Fruit fly (Drosophila melanogaster) whole organism, wandering third instar larva: ENCODE measurements around the gene Nf1.

Source experiments
- Abd-B ChIP-seq: fragments of >200 bp; optimal IDR thresholded peaks from 2 replicates; lab custom pipeline; 2017; ENCODE audit warnings: missing biosample characterization, missing genetic modification characterization
- CG32264 ChIP-seq: fragments of 200-800 bp; sonication (Bioruptor generic); optimal IDR thresholded peaks from 2 replicates; lab custom pipeline; 2016; ENCODE audit warnings: missing biosample characterization, missing genetic modification characterization
- CrebA ChIP-seq: fragments of 200-800 bp; sonication (Bioruptor generic); optimal IDR thresholded peaks from 2 replicates; lab custom pipeline; 2016; ENCODE audit warnings: missing biosample characterization, mild to moderate bottlenecking, missing genetic modification characterization, borderline replicate concordance
- Dfd ChIP-seq: fragments of >200 bp; optimal IDR thresholded peaks from 2 replicates; lab custom pipeline; 2017; ENCODE audit warnings: missing biosample characterization, missing genetic modification characterization
- Dif ChIP-seq: fragments of 200-275, 200-300 bp; sonication (Bioruptor generic); optimal IDR thresholded peaks from 2 replicates; lab custom pipeline; 2018; ENCODE audit warnings: missing biosample characterization, missing genetic modification characterization; ENCODE audit not compliant: partially characterized antibody
- GATAd ChIP-seq: sonication (Bioruptor generic); optimal IDR thresholded peaks from 2 replicates; lab custom pipeline; 2016; ENCODE audit warnings: missing biosample characterization, missing genetic modification characterization
- Hr78 ChIP-seq: fragments of >200 bp; optimal IDR thresholded peaks from 2 replicates; lab custom pipeline; 2017; ENCODE audit warnings: missing biosample characterization, missing genetic modification characterization
- Hr83 ChIP-seq: fragments of 200-300 bp; sonication (Bioruptor generic); optimal IDR thresholded peaks from 2 replicates; lab custom pipeline; 2016; ENCODE audit warnings: missing biosample characterization, mild to moderate bottlenecking, missing genetic modification characterization, moderate library complexity; ENCODE audit not compliant: poor library complexity, severe bottlenecking
- Jra ChIP-seq: sonication (Bioruptor generic); optimal IDR thresholded peaks from 2 replicates; lab custom pipeline; 2016; ENCODE audit warnings: missing biosample characterization, missing genetic modification characterization
- Rel ChIP-seq, 2 experiments: fragments of 200-800 bp; sonication (Bioruptor generic) in 1 of 2; optimal IDR thresholded peaks; 2 replicates in 1 of 2; 3 replicates in 1 of 2; lab custom pipeline; 2016 to 2019; ENCODE audit warnings: mild to moderate bottlenecking in 2 of 2, missing biosample characterization in 2 of 2, missing genetic modification characterization in 2 of 2, moderate library complexity in 1 of 2
- Sp1 ChIP-seq: fragments of 200-800 bp; sonication (Bioruptor generic); optimal IDR thresholded peaks from 3 replicates; lab custom pipeline; 2019; ENCODE audit warnings: missing biosample characterization, mild to moderate bottlenecking, missing genetic modification characterization, moderate library complexity
- Vsx2 ChIP-seq: fragments of 200-300, 225-300 bp; sonication (Bioruptor generic); optimal IDR thresholded peaks from 2 replicates; lab custom pipeline; 2018; ENCODE audit warnings: missing biosample characterization, missing genetic modification characterization; ENCODE audit not compliant: partially characterized antibody
- br ChIP-seq: fragments of 200-800 bp; sonication (Bioruptor generic); optimal IDR thresholded peaks from 2 replicates; lab custom pipeline; 2016; ENCODE audit warnings: missing biosample characterization, missing genetic modification characterization
- brk ChIP-seq: fragments of 200-800 bp; sonication (Bioruptor generic); optimal IDR thresholded peaks from 2 replicates; lab custom pipeline; 2016; ENCODE audit warnings: missing biosample characterization, mild to moderate bottlenecking, missing genetic modification characterization
- dl ChIP-seq, 2 experiments: fragments of 175-275, 200-275 bp in 1 of 2; fragments of 200-275 bp in 1 of 2; sonication (Bioruptor generic); optimal IDR thresholded peaks; lab custom pipeline; 2018; ENCODE audit warnings: mild to moderate bottlenecking in 2 of 2, missing biosample characterization in 2 of 2, missing genetic modification characterization in 2 of 2, moderate library complexity in 2 of 2; ENCODE audit not compliant: partially characterized antibody in 2 of 2, insufficient read depth in 1 of 2
- dsf ChIP-seq: sonication (Bioruptor generic); optimal IDR thresholded peaks from 2 replicates; lab custom pipeline; 2016; ENCODE audit warnings: missing biosample characterization, missing genetic modification characterization, borderline replicate concordance
- ey ChIP-seq: fragments of 200-800 bp; sonication (Bioruptor generic); optimal IDR thresholded peaks from 2 replicates; lab custom pipeline; 2016; ENCODE audit warnings: missing biosample characterization, missing genetic modification characterization
- foxo ChIP-seq, 2 experiments: fragments of 200-800 bp; sonication (Bioruptor generic); optimal IDR thresholded peaks; 2 replicates in 1 of 2; 3 replicates in 1 of 2; lab custom pipeline; 2016 to 2017; ENCODE audit warnings: missing biosample characterization in 2 of 2, missing genetic modification characterization in 2 of 2
- fru ChIP-seq: fragments of 200-800 bp; sonication (Bioruptor generic); optimal IDR thresholded peaks from 3 replicates; lab custom pipeline; 2016; ENCODE audit warnings: missing biosample characterization, mild to moderate bottlenecking, missing genetic modification characterization
- h ChIP-seq: fragments of 200-800 bp; sonication (Bioruptor generic); optimal IDR thresholded peaks from 3 replicates; lab custom pipeline; 2016; ENCODE audit warnings: missing biosample characterization, mild to moderate bottlenecking, missing genetic modification characterization
- jim ChIP-seq: fragments of 175-275, 200-325 bp; sonication (Bioruptor generic); optimal IDR thresholded peaks from 2 replicates; lab custom pipeline; 2016; ENCODE audit warnings: missing biosample characterization, mild to moderate bottlenecking, missing genetic modification characterization
- lola ChIP-seq: fragments of >200 bp; optimal IDR thresholded peaks from 2 replicates; lab custom pipeline; 2017; ENCODE audit warnings: missing biosample characterization, missing genetic modification characterization
- pan ChIP-seq: fragments of >200 bp; optimal IDR thresholded peaks from 2 replicates; lab custom pipeline; 2017
- psq ChIP-seq: fragments of 200-800 bp; sonication (Bioruptor generic); optimal IDR thresholded peaks from 3 replicates; lab custom pipeline; 2017; ENCODE audit warnings: missing biosample characterization, mild to moderate bottlenecking, missing genetic modification characterization, moderate library complexity
- rgr ChIP-seq: fragments of 200-800 bp; sonication (Bioruptor generic); optimal IDR thresholded peaks from 3 replicates; lab custom pipeline; 2016; ENCODE audit warnings: missing biosample characterization, mild to moderate bottlenecking, missing genetic modification characterization
- sage ChIP-seq: fragments of 200-800 bp; sonication (Bioruptor generic); optimal IDR thresholded peaks from 2 replicates; lab custom pipeline; 2016; ENCODE audit warnings: missing biosample characterization, mild to moderate bottlenecking, missing genetic modification characterization
- sv ChIP-seq: fragments of 200-800 bp; sonication (Bioruptor generic); optimal IDR thresholded peaks from 3 replicates; lab custom pipeline; 2016; ENCODE audit warnings: missing biosample characterization, missing genetic modification characterization
- tai ChIP-seq: sonication (Bioruptor generic); optimal IDR thresholded peaks from 2 replicates; lab custom pipeline; 2016; ENCODE audit warnings: missing biosample characterization, missing genetic modification characterization
- usp ChIP-seq: fragments of >200 bp; optimal IDR thresholded peaks from 2 replicates; lab custom pipeline; 2017; ENCODE audit warnings: missing biosample characterization, missing genetic modification characterization
- woc ChIP-seq: sonication (Bioruptor generic); optimal IDR thresholded peaks from 2 replicates; lab custom pipeline; 2016; ENCODE audit warnings: missing biosample characterization, mild to moderate bottlenecking, missing genetic modification characterization

The Nf1 gene

dm6 chr3R:26009766-26010414 is 27.1 kb downstream of the Nf1 start:
- no peak for TF ChIP-seq Rel (GFP tag; optimal IDR thresholded peaks at IDR 0.05; lab: Kevin White, UChicago)
- TF ChIP-seq Rel (tag; optimal IDR thresholded peaks at IDR 0.05; lab: Kevin White, UChicago): no peak
- TF ChIP-seq lola (GFP tag; lab: Kevin White, UChicago): no peak
- no peak for TF ChIP-seq Dfd
- no peak for TF ChIP-seq Abd-B
- TF ChIP-seq Hr83: no peak
- no peak for TF ChIP-seq Jra (GFP tag; lab: Kevin White, UChicago)
- TF ChIP-seq Dif (GFP tag; lab: Kevin White, UChicago): no peak
- TF ChIP-seq psq (GFP tag; lab: Kevin White, UChicago): no peak
- TF ChIP-seq tai (GFP tag; lab: Kevin White, UChicago): no peak
- TF ChIP-seq rgr (GFP tag; lab: Kevin White, UChicago): no peak
- TF ChIP-seq dl (GFP tag; optimal IDR thresholded peaks at IDR 0.05; lab: Kevin White, UChicago; ENCODE audit: insufficient read depth in 1 of 2, partially characterized antibody in 2 of 2): no peak
- TF ChIP-seq sv (GFP tag; lab: Kevin White, UChicago): no peak
- TF ChIP-seq Vsx2 (GFP tag; lab: Kevin White, UChicago): no peak

dm6 chr3R:26010628-26011027 is 27.8 kb downstream of the Nf1 start:
- TF ChIP-seq Vsx2 (GFP tag; lab: Kevin White, UChicago) (peak; percentile 44), tai (GFP tag; lab: Kevin White, UChicago) (no peak), usp (GFP tag; lab: Kevin White, UChicago) (no peak), br (GFP tag; lab: Kevin White, UChicago) (peak; percentile 11), woc (GFP tag; lab: Kevin White, UChicago) (peak; percentile 8), brk (GFP tag; lab: Kevin White, UChicago) (no peak), h (GFP tag; lab: Kevin White, UChicago) (no peak), lola (GFP tag; lab: Kevin White, UChicago) (no peak), Dfd (no peak), CrebA (GFP tag; lab: Kevin White, UChicago) (peak; percentile 33), Rel (GFP tag; optimal IDR thresholded peaks at IDR 0.05; lab: Kevin White, UChicago) (no peak), Rel (tag; optimal IDR thresholded peaks at IDR 0.05; lab: Kevin White, UChicago) (peak; percentile 40), Jra (GFP tag; lab: Kevin White, UChicago) (no peak), jim (GFP tag; lab: Kevin White, UChicago) (no peak), pan (lab: Kevin White, UChicago) (no peak), dsf (GFP tag; lab: Kevin White, UChicago) (no peak), Hr83 (peak; percentile 2), ey (GFP tag; lab: Kevin White, UChicago) (no peak), Hr78 (no peak), dl (GFP tag; optimal IDR thresholded peaks at IDR 0.05; lab: Kevin White, UChicago; ENCODE audit: insufficient read depth in 1 of 2, partially characterized antibody in 2 of 2) (no peak), foxo (GFP tag; optimal IDR thresholded peaks at IDR 0.05; lab: Kevin White, UChicago) (no peak), fru (GFP tag; lab: Kevin White, UChicago) (peak; percentile 28), rgr (GFP tag; lab: Kevin White, UChicago) (no peak), sv (GFP tag; lab: Kevin White, UChicago) (no peak), Sp1 (peak; percentile 17), Dif (GFP tag; lab: Kevin White, UChicago) (peak; percentile 57), GATAd (no peak), psq (GFP tag; lab: Kevin White, UChicago) (no peak)

- TF ChIP-seq Abd-B (no peak), foxo (GFP tag; optimal IDR thresholded peaks at IDR 0.05; lab: Kevin White, UChicago) (no peak), CG32264 (GFP tag; lab: Kevin White, UChicago) (no peak), Hr83 (no peak), sage (GFP tag; lab: Kevin White, UChicago) (no peak), woc (GFP tag; lab: Kevin White, UChicago) (no peak), lola (GFP tag; lab: Kevin White, UChicago) (no peak), psq (GFP tag; lab: Kevin White, UChicago) (no peak), Dfd (no peak), ey (GFP tag; lab: Kevin White, UChicago) (no peak), h (GFP tag; lab: Kevin White, UChicago) (no peak), Rel (GFP tag; optimal IDR thresholded peaks at IDR 0.05; lab: Kevin White, UChicago) (no peak), Rel (tag; optimal IDR thresholded peaks at IDR 0.05; lab: Kevin White, UChicago) (no peak)
Observed at dm6 chr3R:26011542-26011941, 28.7 kb downstream of the Nf1 start.
